Fruit fly (Drosophila melanogaster): Measurements from ENCODE around the gene Rpn3.

The Rpn3 gene

dm6 chr2L:19009130-19009529 lies 42.5 kb upstream of the Rpn3 start, which contains the start of gene RpL30 (continued):
- TF ChIP-seq CG14965 (GFP tag; optimal IDR thresholded peaks at IDR 0.05; ENCODE audit: borderline replicate concordance) (peak; percentile 85), C15 (GFP tag; IDR thresholded peaks at IDR 0.05) (peak; percentile 85; the same call in 2 of the 3 replicates), CG2712 (tag; optimal IDR thresholded peaks at IDR 0.05) (peak; percentile 87), CG3407 (GFP tag; optimal IDR thresholded peaks at IDR 0.05) (peak; percentile 90), salm (tag; optimal IDR thresholded peaks at IDR 0.05) (peak; percentile 92), HHEX (GFP tag; optimal IDR thresholded peaks at IDR 0.05) (peak; percentile 95), CG2120 (GFP tag; optimal IDR thresholded peaks at IDR 0.05) (peak; percentile 81), D (optimal IDR thresholded peaks at IDR 0.05) (no peak), D (GFP tag; optimal IDR thresholded peaks at IDR 0.05) (peak; percentile 83), dan (GFP tag; IDR thresholded peaks at IDR 0.05) (no peak), Nf-YA (GFP tag; IDR thresholded peaks at IDR 0.05) (peak; percentile 79; the same call in 1 of the 2 replicates), run (tag; optimal IDR thresholded peaks at IDR 0.05) (peak; percentile 84), CG3847 (GFP tag; IDR thresholded peaks at IDR 0.05) (peak; percentile 96), CG4730 (GFP tag; IDR thresholded peaks at IDR 0.05) (peak; percentile 17; the same call in 1 of the 2 replicates), btn (GFP tag; optimal IDR thresholded peaks at IDR 0.05) (peak; percentile 92), Oaz (GFP tag; IDR thresholded peaks at IDR 0.05) (peak; percentile 73), CG17829 (tag; optimal IDR thresholded peaks at IDR 0.05) (peak; percentile 90), Dref (GFP tag; IDR thresholded peaks at IDR 0.05) (peak; percentile 52), dpn (GFP tag; optimal IDR thresholded peaks at IDR 0.05) (peak; percentile 81 to 93), CG8765 (GFP tag; IDR thresholded peaks at IDR 0.05) (peak; percentile 70), NC2α (GFP tag; optimal IDR thresholded peaks at IDR 0.05) (peak; percentile 91), CG13287 (GFP tag; IDR thresholded peaks at IDR 0.05; ENCODE audit: partially characterized antibody) (peak; percentile 82), inv (GFP tag; IDR thresholded peaks at IDR 0.05; ENCODE audit: partially characterized antibody) (peak; percentile 33; the same call in 1 of the 2 replicates), Spps (tag; optimal IDR thresholded peaks at IDR 0.05) (peak; percentile 80), CG34224 (GFP tag; IDR thresholded peaks at IDR 0.05; ENCODE audit: partially characterized antibody) (0 out of 3 replicates have a peak, but pooled peaks have one; percentile 55), CG11247 (GFP tag; IDR thresholded peaks at IDR 0.05) (peak; percentile 81), Dip2 (GFP tag; IDR thresholded peaks at IDR 0.05) (no peak), jumu (GFP tag; optimal IDR thresholded peaks at IDR 0.05) (peak; percentile 83), B-H2 (GFP tag; optimal IDR thresholded peaks at IDR 0.05) (peak; percentile 94), Hmx (GFP tag; optimal IDR thresholded peaks at IDR 0.05) (no peak), CG31365 (tag; optimal IDR thresholded peaks at IDR 0.05) (peak; percentile 86), maf-S (GFP tag; optimal IDR thresholded peaks at IDR 0.05) (peak; percentile 90), Doc3 (GFP tag; IDR thresholded peaks at IDR 0.05; ENCODE audit: partially characterized antibody) (peak; percentile 26; the same call in 1 of the 3 replicates), CG16813 (GFP tag; IDR thresholded peaks at IDR 0.05; ENCODE audit: partially characterized antibody) (peak; percentile 54; the same call in 2 of the 3 replicates), CG34422 (GFP tag; IDR thresholded peaks at IDR 0.05) (peak; percentile 90), Dfd (GFP tag; optimal IDR thresholded peaks at IDR 0.05) (no peak), Hr51 (GFP tag; optimal IDR thresholded peaks at IDR 0.05) (peak; percentile 79 to 84), CG9797 (GFP tag; optimal IDR thresholded peaks at IDR 0.05) (peak; percentile 100), mam (GFP tag; optimal IDR thresholded peaks at IDR 0.05) (peak; percentile 86), CG30403 (GFP tag; optimal IDR thresholded peaks at IDR 0.05) (peak; percentile 72), sr (GFP tag; IDR thresholded peaks at IDR 0.05) (peak; percentile 89), MTF-1 (GFP tag; optimal IDR thresholded peaks at IDR 0.05; ENCODE audit: borderline replicate concordance) (peak; percentile 97), CG10462 (GFP tag; optimal IDR thresholded peaks at IDR 0.05) (peak; percentile 77), danr (GFP tag; IDR thresholded peaks at IDR 0.05) (0 out of 2 replicates have a peak, but pooled peaks have one; percentile 27), CG32772 (GFP tag; IDR thresholded peaks at IDR 0.05) (peak; percentile 41; the same call in 1 of the 2 replicates), CG2116 (GFP tag; optimal IDR thresholded peaks at IDR 0.05) (peak; percentile 90), crol (GFP tag; IDR thresholded peaks at IDR 0.05) (no peak), CG1024 (GFP tag; IDR thresholded peaks at IDR 0.05) (peak; percentile 71), H2.0 (GFP tag; IDR thresholded peaks at IDR 0.05) (peak; percentile 84), Vsx1 (GFP tag; optimal IDR thresholded peaks at IDR 0.05) (peak; percentile 90), crc (GFP tag; optimal IDR thresholded peaks at IDR 0.05) (peak; percentile 83)
